Worm (Caenorhabditis elegans): Measurements from ENCODE around the gene pqn-54.
A peak's percentile ranks its signal among the peaks of the same experiment; 100 is the strongest.

The pqn-54 gene

DNA sequence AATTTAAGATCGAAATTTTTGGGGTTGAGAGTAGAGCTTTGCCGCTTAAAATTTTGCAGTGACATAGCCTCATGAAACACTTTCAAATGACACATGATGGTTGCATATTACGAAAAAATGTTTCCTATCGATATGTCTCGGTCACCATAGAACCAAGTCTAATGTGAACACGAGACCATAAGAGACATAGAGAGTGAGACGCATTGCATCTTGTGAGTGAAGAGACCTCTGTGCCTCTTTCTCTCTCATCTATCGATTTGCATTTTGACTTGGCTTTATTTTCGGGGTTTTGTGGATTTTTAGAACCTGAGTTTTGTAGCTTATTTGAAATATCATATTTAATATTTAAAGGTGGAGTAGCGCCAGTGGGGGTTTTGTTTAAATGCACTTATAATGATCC lies 2.2 kb downstream of the pqn-54 start:
- TF ChIP-seq cebp-1 (GFP tag; IDR thresholded peaks at IDR 0.05) (no peak), cebp-1 (tag; optimal IDR thresholded peaks at IDR 0.05) (peak; percentile 65), K11D2.4 (GFP tag; IDR thresholded peaks at IDR 0.05) (no peak), attf-5 (GFP tag; optimal IDR thresholded peaks at IDR 0.05) (peak; percentile 58), nhr-80 (tag; optimal IDR thresholded peaks at IDR 0.05) (peak; percentile 43), ceh-40 (GFP tag; IDR thresholded peaks at IDR 0.05) (no peak), ztf-22 (GFP tag; optimal IDR thresholded peaks at IDR 0.05) (no peak), T07F8.4 (tag; optimal IDR thresholded peaks at IDR 0.05) (no peak), hmg-1.2 (GFP tag; IDR thresholded peaks at IDR 0.05) (peak; percentile 34; the same call in 1 of the 2 replicates), ceh-58 (GFP tag; IDR thresholded peaks at IDR 0.05) (no peak), F23B12.7 (tag; optimal IDR thresholded peaks at IDR 0.05; ENCODE audit: insufficient read depth) (no peak), F55B11.4 (tag; optimal IDR thresholded peaks at IDR 0.05; ENCODE audit: borderline replicate concordance, insufficient read depth) (no peak), Y95B8A.8 (GFP tag; IDR thresholded peaks at IDR 0.05) (no peak)

DNA sequence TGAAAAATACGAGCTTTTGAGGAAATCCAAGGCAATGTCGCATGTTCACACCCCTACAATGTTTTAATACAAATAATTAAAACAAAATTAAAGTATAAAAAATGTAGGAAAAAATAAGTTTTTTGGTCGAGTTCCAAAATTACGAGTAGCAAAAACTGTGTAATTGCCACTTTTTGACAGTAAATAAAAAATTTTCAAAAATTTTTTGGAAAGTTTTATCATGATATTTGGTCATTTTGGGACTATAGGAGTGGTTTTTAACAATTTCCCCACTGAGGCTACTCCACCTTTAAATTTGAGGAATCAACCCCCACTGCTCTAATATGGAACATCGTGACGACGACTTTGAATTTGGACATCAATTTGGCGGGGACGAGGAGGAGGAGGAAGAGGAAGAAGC lies 2.7 kb downstream of the pqn-54 start, which contains the start of gene gid-8:
gid-8 (plus strand) TSS at position 301 of the 400 bp plus-strand sequence.
- no peak for TF ChIP-seq cebp-2 (GFP tag; IDR thresholded peaks at IDR 0.05)
- TF ChIP-seq F10E7.11 (tag; optimal IDR thresholded peaks at IDR 0.05): no peak
- TF ChIP-seq snpc-3.4 (tag; optimal IDR thresholded peaks at IDR 0.05): no peak
- TF ChIP-seq Y79H2A.3 (GFP tag; conservative IDR thresholded peaks at IDR 0.05): no peak
- no peak for TF ChIP-seq F52B5.7 (tag; optimal IDR thresholded peaks at IDR 0.05)
- TF ChIP-seq lin-40 (tag; optimal IDR thresholded peaks at IDR 0.05): no peak
- TF ChIP-seq attf-3 (GFP tag; conservative IDR thresholded peaks at IDR 0.05): no peak
- no peak for TF ChIP-seq dpl-1 (GFP tag; optimal IDR thresholded peaks at IDR 0.05)
- TF ChIP-seq dox-1 (GFP tag; IDR thresholded peaks at IDR 0.05): no peak
- TF ChIP-seq nfya-2 (GFP tag; IDR thresholded peaks at IDR 0.05): no peak
- no peak for TF ChIP-seq tbx-9 (tag; optimal IDR thresholded peaks at IDR 0.05; ENCODE audit: borderline replicate concordance)
- TF ChIP-seq nhr-120 (GFP tag; IDR thresholded peaks at IDR 0.05): no peak
- no peak for TF ChIP-seq nfya-1 (tag; optimal IDR thresholded peaks at IDR 0.05; ENCODE audit: borderline replicate concordance, insufficient read depth)
- no peak for TF ChIP-seq nhr-80 (tag; optimal IDR thresholded peaks at IDR 0.05)
- TF ChIP-seq B0019.2 (GFP tag; conservative IDR thresholded peaks at IDR 0.05): no peak
- TF ChIP-seq ccch-3 (GFP tag; optimal IDR thresholded peaks at IDR 0.05): no peak
- no peak for TF ChIP-seq lag-1 (GFP tag; IDR thresholded peaks at IDR 0.05)

DNA sequence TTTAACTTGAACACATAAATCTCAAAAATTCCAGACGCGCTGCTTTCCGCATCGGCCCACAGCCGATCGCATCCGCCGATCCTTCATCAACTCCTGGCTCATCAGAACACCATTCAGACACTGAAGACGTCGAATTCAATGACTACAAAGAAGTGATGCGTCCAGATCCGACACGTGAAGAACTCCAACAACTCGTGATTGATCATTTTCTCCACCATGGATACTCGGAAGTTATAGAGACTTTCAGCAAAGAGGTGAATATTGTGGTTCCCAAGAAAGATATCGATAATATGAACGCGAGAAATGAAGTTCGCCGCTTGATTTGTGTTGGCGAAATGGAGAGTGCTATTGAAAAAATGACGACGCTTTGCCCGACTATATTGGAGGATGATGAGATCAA lies 4.1 kb downstream of the pqn-54 start:
- TF ChIP-seq atf-7 (tag; optimal IDR thresholded peaks at IDR 0.05) (no peak), nfyb-1 (GFP tag; IDR thresholded peaks at IDR 0.05) (no peak), nhr-90 (tag; optimal IDR thresholded peaks at IDR 0.05) (no peak), snpc-1.1 (tag; optimal IDR thresholded peaks at IDR 0.05; ENCODE audit: insufficient read depth) (no peak), mel-28 (tag; optimal IDR thresholded peaks at IDR 0.05; ENCODE audit: borderline replicate concordance) (no peak), snpc-1.3 (tag; optimal IDR thresholded peaks at IDR 0.05; ENCODE audit: insufficient read depth) (no peak), pbrm-1 (GFP tag; IDR thresholded peaks at IDR 0.05) (no peak)
